Fruit fly (Drosophila melanogaster) whole organism, embryonic: ENCODE data around the gene CG32537.

ENCODE experiments used
- Ada2b ChIP-seq: fragments of 200-800 bp; sonication (Bioruptor generic); IDR thresholded peaks from 2 replicates; pipeline ENCODE4 v1.3.6; 2022; ENCODE audit warnings: missing biosample characterization, missing genetic modification characterization
- Asciz ChIP-seq: fragments of 200-800 bp; sonication (Bioruptor generic); optimal IDR thresholded peaks from 2 replicates; lab custom pipeline; 2017; ENCODE audit warnings: missing biosample characterization, mild to moderate bottlenecking, missing genetic modification characterization, missing genetic modification reagents
- BtbVII ChIP-seq: fragments of 200-800 bp; sonication (Bioruptor generic); optimal IDR thresholded peaks from 3 replicates; lab custom pipeline; 2017; ENCODE audit warnings: missing biosample characterization, mild to moderate bottlenecking, missing genetic modification characterization
- CG11695 ChIP-seq: fragments of 200-800 bp; sonication (Bioruptor generic); IDR thresholded peaks from 3 replicates; pipeline ENCODE4 v1.3.6; 2022; ENCODE audit warnings: missing biosample characterization, missing genetic modification characterization
- CG12299 ChIP-seq: fragments of 200-800 bp; sonication (Bioruptor generic); optimal IDR thresholded peaks from 2 replicates; lab custom pipeline; 2018; ENCODE audit warnings: missing biosample characterization, mild to moderate bottlenecking, missing genetic modification characterization
- CG12744 ChIP-seq: fragments of 200-800 bp; sonication (Bioruptor generic); optimal IDR thresholded peaks from 2 replicates; lab custom pipeline; 2016; ENCODE audit warnings: missing biosample characterization, missing genetic modification characterization
- CG12942 ChIP-seq: fragments of 200-800 bp; sonication (Bioruptor generic); optimal IDR thresholded peaks from 3 replicates; lab custom pipeline; 2016; ENCODE audit warnings: missing biosample characterization, missing genetic modification characterization
- CG14441 ChIP-seq: fragments of 200-800 bp; sonication (Bioruptor generic); IDR thresholded peaks from 2 replicates; pipeline ENCODE4 v1.3.6; 2022; ENCODE audit warnings: missing biosample characterization, missing genetic modification characterization
- CG14710 ChIP-seq: fragments of 200-800 bp; sonication (Bioruptor generic); optimal IDR thresholded peaks from 3 replicates; lab custom pipeline; 2019; ENCODE audit warnings: missing biosample characterization, mild to moderate bottlenecking, missing genetic modification characterization, moderate library complexity
- CG15269 ChIP-seq: fragments of 200-800 bp; sonication (Bioruptor generic); optimal IDR thresholded peaks from 2 replicates; lab custom pipeline; 2018; ENCODE audit warnings: missing biosample characterization, mild to moderate bottlenecking, missing genetic modification characterization, moderate library complexity
- CG1603 ChIP-seq: fragments of 200-800 bp; sonication (Bioruptor generic); optimal IDR thresholded peaks from 2 replicates; lab custom pipeline; 2019; ENCODE audit warnings: missing biosample characterization, mild to moderate bottlenecking, missing genetic modification characterization, moderate library complexity
- CG16813 ChIP-seq: fragments of 200-800 bp; sonication (Bioruptor generic); IDR thresholded peaks from 3 replicates; pipeline ENCODE4 v1.3.6; 2022; ENCODE audit warnings: missing biosample characterization, missing genetic modification characterization; ENCODE audit not compliant: partially characterized antibody
- CG2129 ChIP-seq: fragments of 200-800 bp; sonication (Bioruptor generic); IDR thresholded peaks from 2 replicates; pipeline ENCODE4 v1.3.6; 2022; ENCODE audit warnings: missing biosample characterization, missing genetic modification characterization; ENCODE audit not compliant: partially characterized antibody
- CG2199 ChIP-seq: fragments of 200-800 bp; sonication (Bioruptor generic); IDR thresholded peaks from 3 replicates; pipeline ENCODE4 v1.3.6; 2022; ENCODE audit warnings: missing biosample characterization, missing genetic modification characterization
- CG30020 ChIP-seq: fragments of 200-800 bp; optimal IDR thresholded peaks from 2 replicates; lab custom pipeline; 2019; ENCODE audit warnings: missing biosample characterization, mild to moderate bottlenecking, missing genetic modification characterization, moderate library complexity
- CG31365 ChIP-seq: fragments of 200-800 bp; sonication (Bioruptor generic); optimal IDR thresholded peaks from 2 replicates; lab custom pipeline; 2018; ENCODE audit warnings: missing biosample characterization, mild to moderate bottlenecking, missing genetic modification characterization
- CG32767 ChIP-seq: fragments of 200-800 bp; sonication (Bioruptor generic); IDR thresholded peaks from 2 replicates; pipeline ENCODE4 v1.3.6; 2022; ENCODE audit warnings: missing biosample characterization, missing genetic modification characterization
- CG3407 ChIP-seq: fragments of 200-800 bp; sonication (Bioruptor generic); optimal IDR thresholded peaks from 2 replicates; lab custom pipeline; 2018; ENCODE audit warnings: missing biosample characterization, mild to moderate bottlenecking, missing genetic modification characterization
- CG4707 ChIP-seq: fragments of 200-800 bp; sonication (Bioruptor generic); optimal IDR thresholded peaks from 2 replicates; lab custom pipeline; 2018; ENCODE audit warnings: missing biosample characterization, mild to moderate bottlenecking, missing genetic modification characterization, moderate library complexity
- CG4854 ChIP-seq: fragments of 200-800 bp; sonication (Bioruptor generic); optimal IDR thresholded peaks from 2 replicates; lab custom pipeline; 2016; ENCODE audit warnings: missing biosample characterization, missing genetic modification characterization, inconsistent platforms
- CG5180 ChIP-seq: fragments of 200-800 bp; sonication (Bioruptor generic); optimal IDR thresholded peaks from 3 replicates; lab custom pipeline; 2017; ENCODE audit warnings: missing biosample characterization, missing genetic modification characterization, mild to moderate bottlenecking, moderate library complexity, missing genetic modification reagents
- CG7271 ChIP-seq: fragments of 200-800 bp; sonication (Bioruptor generic); optimal IDR thresholded peaks from 2 replicates; lab custom pipeline; 2018; ENCODE audit warnings: missing biosample characterization, mild to moderate bottlenecking, missing genetic modification characterization, moderate library complexity
- CG8478 ChIP-seq: fragments of >200 bp; optimal IDR thresholded peaks from 2 replicates; lab custom pipeline; 2018
- Chrac-16 ChIP-seq: fragments of 200-800 bp; sonication (Bioruptor generic); optimal IDR thresholded peaks from 3 replicates; lab custom pipeline; 2016; ENCODE audit warnings: missing biosample characterization, missing genetic modification characterization
- D ChIP-seq, 2 experiments: fragments of 200-800 bp in 1 of 2; fragments of >200 bp in 1 of 2; sonication (Bioruptor generic) in 1 of 2; optimal IDR thresholded peaks; 2 replicates in 1 of 2; 3 replicates in 1 of 2; lab custom pipeline; 2017; ENCODE audit warnings: mild to moderate bottlenecking in 1 of 2, missing biosample characterization in 1 of 2, missing genetic modification characterization in 1 of 2, missing genetic modification reagents in 1 of 2
- E2f2 ChIP-seq: fragments of 200-800 bp; sonication (Bioruptor generic); IDR thresholded peaks from 2 replicates; pipeline ENCODE4 v1.3.6; 2022; ENCODE audit warnings: missing biosample characterization, missing genetic modification characterization
- Eip74EF ChIP-seq, 2 experiments: fragments of 200-800 bp in 1 of 2; fragments of >200 bp in 1 of 2; sonication (Bioruptor generic) in 1 of 2; optimal IDR thresholded peaks; 2 replicates each; lab custom pipeline; 2017 to 2019; ENCODE audit warnings: missing biosample characterization in 2 of 2, missing genetic modification characterization in 2 of 2, mild to moderate bottlenecking in 1 of 2, moderate library complexity in 1 of 2
- HLH4C ChIP-seq: fragments of 200-800 bp; sonication (Bioruptor generic); IDR thresholded peaks from 3 replicates; pipeline ENCODE4 v1.3.6; 2022; ENCODE audit warnings: missing biosample characterization, missing genetic modification characterization; ENCODE audit not compliant: partially characterized antibody
- Hr3 ChIP-seq: fragments of 200-800 bp; sonication (Bioruptor generic); optimal IDR thresholded peaks from 3 replicates; lab custom pipeline; 2016; ENCODE audit warnings: missing biosample characterization, missing genetic modification characterization
- Hr39 ChIP-seq: fragments of >200 bp; optimal IDR thresholded peaks from 2 replicates; lab custom pipeline; 2017
- Hr51 ChIP-seq, 2 experiments: fragments of 200-800 bp; sonication (Bioruptor generic); optimal IDR thresholded peaks; 2 replicates in 1 of 2; 3 replicates in 1 of 2; lab custom pipeline; 2016 to 2018; ENCODE audit warnings: missing biosample characterization in 2 of 2, missing genetic modification characterization in 2 of 2, mild to moderate bottlenecking in 1 of 2, moderate library complexity in 1 of 2
- Jarid2 ChIP-seq: fragments of 200-800 bp; sonication (Bioruptor generic); optimal IDR thresholded peaks from 3 replicates; lab custom pipeline; 2017; ENCODE audit warnings: mild to moderate bottlenecking, missing biosample characterization, missing genetic modification reagents, missing genetic modification characterization
- Mrtf ChIP-seq: fragments of 200-800 bp; sonication (Bioruptor generic); IDR thresholded peaks from 3 replicates; pipeline ENCODE4 v1.3.6; 2022; ENCODE audit warnings: missing biosample characterization, missing genetic modification characterization
- Sry-β ChIP-seq: fragments of 200-800 bp; sonication (Bioruptor generic); optimal IDR thresholded peaks from 2 replicates; lab custom pipeline; 2018; ENCODE audit warnings: missing biosample characterization, mild to moderate bottlenecking, missing genetic modification characterization, moderate library complexity
- ac ChIP-seq: fragments of 200-800 bp; sonication (Bioruptor generic); optimal IDR thresholded peaks from 3 replicates; lab custom pipeline; 2017; ENCODE audit warnings: missing biosample characterization, mild to moderate bottlenecking, missing genetic modification characterization
- chm ChIP-seq: fragments of 200-800 bp; sonication (Bioruptor generic); IDR thresholded peaks from 2 replicates; pipeline ENCODE4 v1.3.6; 2022; ENCODE audit warnings: missing biosample characterization, missing genetic modification characterization
- danr ChIP-seq: fragments of 200-800 bp; sonication (Bioruptor generic); IDR thresholded peaks from 2 replicates; pipeline ENCODE4 v1.3.6; 2022; ENCODE audit warnings: missing biosample characterization, missing genetic modification characterization
- dati ChIP-seq: fragments of 200-800 bp; sonication (Bioruptor generic); IDR thresholded peaks from 2 replicates; pipeline ENCODE4 v1.3.6; 2022; ENCODE audit warnings: missing biosample characterization, missing genetic modification characterization
- dimm ChIP-seq: fragments of 200-800 bp; sonication (Bioruptor generic); IDR thresholded peaks from 2 replicates; pipeline ENCODE4 v1.3.6; 2022; ENCODE audit warnings: missing biosample characterization, missing genetic modification characterization
- ems ChIP-seq: fragments of 200-800 bp; sonication (Bioruptor generic); optimal IDR thresholded peaks from 3 replicates; lab custom pipeline; 2016; ENCODE audit warnings: missing biosample characterization, missing genetic modification characterization
- fd96Cb ChIP-seq: fragments of 200-800 bp; sonication (Bioruptor generic); optimal IDR thresholded peaks from 2 replicates; lab custom pipeline; 2018; ENCODE audit warnings: missing biosample characterization, mild to moderate bottlenecking, missing genetic modification characterization, moderate library complexity
- fu2 ChIP-seq: fragments of 200-800 bp; sonication (Bioruptor generic); optimal IDR thresholded peaks from 2 replicates; lab custom pipeline; 2016; ENCODE audit warnings: missing biosample characterization, missing genetic modification characterization
- jing ChIP-seq: fragments of 200-800 bp; sonication (Bioruptor generic); optimal IDR thresholded peaks from 2 replicates; lab custom pipeline; 2018; ENCODE audit warnings: missing biosample characterization, mild to moderate bottlenecking, missing genetic modification characterization
- klu ChIP-seq: fragments of 200-800 bp; sonication (Bioruptor generic); IDR thresholded peaks from 2 replicates; pipeline ENCODE4 v1.3.6; 2022; ENCODE audit warnings: missing biosample characterization, missing genetic modification characterization
- onecut ChIP-seq: fragments of 200-800 bp; sonication (Bioruptor generic); IDR thresholded peaks from 2 replicates; pipeline ENCODE4 v1.3.6; 2022; ENCODE audit warnings: missing biosample characterization, missing genetic modification characterization
- ranshi ChIP-seq: fragments of 200-800 bp; sonication (Bioruptor generic); IDR thresholded peaks from 2 replicates; pipeline ENCODE4 v1.3.6; 2022; ENCODE audit warnings: missing biosample characterization, missing genetic modification characterization
- salm ChIP-seq: fragments of 200-800 bp; sonication (Bioruptor generic); optimal IDR thresholded peaks from 2 replicates; lab custom pipeline; 2018; ENCODE audit warnings: missing biosample characterization, mild to moderate bottlenecking, missing genetic modification characterization
- sug ChIP-seq: fragments of 200-800 bp; optimal IDR thresholded peaks from 2 replicates; lab custom pipeline; 2019; ENCODE audit warnings: missing biosample characterization, mild to moderate bottlenecking, missing genetic modification characterization, moderate library complexity
- wek ChIP-seq: fragments of 200-800 bp; sonication (Bioruptor generic); optimal IDR thresholded peaks from 3 replicates; lab custom pipeline; 2018; ENCODE audit warnings: missing biosample characterization, mild to moderate bottlenecking, missing genetic modification characterization, moderate library complexity
- zen2 ChIP-seq: fragments of 200-800 bp; sonication (Bioruptor generic); IDR thresholded peaks from 3 replicates; pipeline ENCODE4 v1.3.6; 2022; ENCODE audit warnings: missing biosample characterization, missing genetic modification characterization; ENCODE audit not compliant: partially characterized antibody
- zf30C ChIP-seq: fragments of 200-800 bp; sonication (Bioruptor generic); optimal IDR thresholded peaks from 3 replicates; lab custom pipeline; 2018; ENCODE audit warnings: missing biosample characterization, mild to moderate bottlenecking, missing genetic modification characterization

The CG32537 gene

dm6 chrX:19306531-19306930 lies 30.2 kb upstream of the CG32537 start (continued):
- TF ChIP-seq CG15269 (tag; lab: Kevin White, UChicago) (peak; percentile 63), fu2 (GFP tag; lab: Kevin White, UChicago) (no peak), Eip74EF (GFP tag; optimal IDR thresholded peaks at IDR 0.05; lab: Kevin White, UChicago) (no peak), ranshi (GFP tag; lab: Robert Waterston, UW) (no peak), chm (GFP tag; lab: Robert Waterston, UW) (no peak), CG11695 (GFP tag; lab: Robert Waterston, UW) (no peak), CG12744 (GFP tag; lab: Kevin White, UChicago) (no peak), Chrac-16 (no peak), Hr39 (lab: Kevin White, UChicago) (no peak), onecut (no peak), CG2199 (GFP tag; lab: Robert Waterston, UW) (no peak), wek (no peak), jing (GFP tag; lab: Kevin White, UChicago) (no peak), Asciz (GFP tag; lab: Kevin White, UChicago) (peak; percentile 23), zen2 (GFP tag; lab: Robert Waterston, UW) (no peak), CG12299 (tag; lab: Kevin White, UChicago) (no peak), ems (GFP tag; lab: Kevin White, UChicago) (no peak), CG4707 (GFP tag; lab: Kevin White, UChicago) (no peak), CG5180 (peak; percentile 38), CG32767 (GFP tag; lab: Robert Waterston, UW) (no peak), Jarid2 (no peak), dati (GFP tag; lab: Robert Waterston, UW) (no peak), Hr3 (GFP tag; lab: Kevin White, UChicago) (no peak), BtbVII (GFP tag; lab: Kevin White, UChicago) (peak; percentile 38), fd96Cb (tag; lab: Kevin White, UChicago) (no peak), salm (tag; lab: Kevin White, UChicago) (no peak), klu (GFP tag; lab: Robert Waterston, UW) (no peak), CG16813 (no peak), CG2129 (GFP tag; lab: Robert Waterston, UW) (no peak), Hr51 (GFP tag; optimal IDR thresholded peaks at IDR 0.05; lab: Kevin White, UChicago) (peak in 1 of 2 experiments; percentile 32), CG7271 (no peak), danr (GFP tag; lab: Robert Waterston, UW) (no peak), CG12942 (no peak), Ada2b (no peak), CG1603 (tag; lab: Kevin White, UChicago) (peak; percentile 8), CG14710 (tag; lab: Kevin White, UChicago) (no peak), CG8478 (lab: Kevin White, UChicago) (no peak), CG3407 (GFP tag; lab: Kevin White, UChicago) (no peak), zf30C (no peak), D (optimal IDR thresholded peaks at IDR 0.05; lab: Kevin White, UChicago) (no peak), D (GFP tag; optimal IDR thresholded peaks at IDR 0.05; lab: Kevin White, UChicago) (no peak), CG31365 (tag; lab: Kevin White, UChicago) (peak; percentile 2), sug (peak; percentile 56), Sry-β (GFP tag; lab: Kevin White, UChicago) (no peak), Mrtf (GFP tag; lab: Robert Waterston, UW) (no peak), CG30020 (tag; lab: Kevin White, UChicago) (no peak), CG14441 (no peak), ac (GFP tag; lab: Kevin White, UChicago) (no peak), dimm (no peak), E2f2 (GFP tag; lab: Robert Waterston, UW) (no peak), CG4854 (GFP tag; lab: Kevin White, UChicago) (no peak), HLH4C (GFP tag; lab: Robert Waterston, UW) (no peak)
